Fruit fly (Drosophila melanogaster) whole organism, prepupa: ENCODE measurements around the gene Atac2.

ENCODE experiments used
- Blimp-1 ChIP-seq: fragments of 200-800 bp; sonication (Bioruptor generic); optimal IDR thresholded peaks from 3 replicates; lab custom pipeline; 2017; ENCODE audit warnings: missing biosample characterization, missing genetic modification characterization, mild to moderate bottlenecking, moderate library complexity, missing genetic modification reagents
- CG10631 ChIP-seq: fragments of 200-800 bp; sonication (Bioruptor generic); optimal IDR thresholded peaks from 2 replicates; lab custom pipeline; 2016; ENCODE audit warnings: missing biosample characterization, missing genetic modification characterization
- CG10669 ChIP-seq: fragments of 200-800 bp; sonication (Bioruptor generic); optimal IDR thresholded peaks from 3 replicates; lab custom pipeline; 2018; ENCODE audit warnings: missing biosample characterization, mild to moderate bottlenecking, missing genetic modification characterization, moderate library complexity
- CG11294 ChIP-seq: fragments of 200-800 bp; sonication (Bioruptor generic); IDR thresholded peaks from 2 replicates; pipeline ENCODE4 v1.3.6; 2022; ENCODE audit warnings: missing biosample characterization, missing genetic modification characterization
- CG11762 ChIP-seq: fragments of 200-800 bp; sonication (Bioruptor generic); optimal IDR thresholded peaks from 3 replicates; lab custom pipeline; 2016; ENCODE audit warnings: missing biosample characterization, missing genetic modification characterization; ENCODE audit not compliant: insufficient read depth
- CG11902 ChIP-seq: fragments of 200-800 bp; sonication (Bioruptor generic); optimal IDR thresholded peaks from 3 replicates; lab custom pipeline; 2016; ENCODE audit warnings: missing biosample characterization, missing genetic modification characterization
- CG15336 ChIP-seq: fragments of 200-800 bp; sonication (Bioruptor generic); IDR thresholded peaks from 2 replicates; pipeline ENCODE4 v1.3.6; 2022; ENCODE audit warnings: missing biosample characterization, missing genetic modification characterization
- CG1621 ChIP-seq: fragments of 200-800 bp; sonication (Bioruptor generic); optimal IDR thresholded peaks from 3 replicates; lab custom pipeline; 2018; ENCODE audit warnings: missing biosample characterization, mild to moderate bottlenecking, missing genetic modification characterization
- CG16779 ChIP-seq: fragments of 200-800 bp; sonication (Bioruptor generic); optimal IDR thresholded peaks from 3 replicates; lab custom pipeline; 2017; ENCODE audit warnings: missing biosample characterization, mild to moderate bottlenecking, missing genetic modification characterization
- CG3032 ChIP-seq: fragments of 200-800 bp; optimal IDR thresholded peaks from 2 replicates; lab custom pipeline; 2019; ENCODE audit warnings: missing biosample characterization, mild to moderate bottlenecking, missing genetic modification characterization, moderate library complexity
- CG31627 ChIP-seq: fragments of 200-800 bp; sonication (Bioruptor generic); optimal IDR thresholded peaks from 3 replicates; lab custom pipeline; 2016; ENCODE audit warnings: missing biosample characterization, missing genetic modification characterization
- CG3919 ChIP-seq: fragments of 200-800 bp; sonication (Bioruptor generic); optimal IDR thresholded peaks from 3 replicates; lab custom pipeline; 2016; ENCODE audit warnings: missing biosample characterization, missing genetic modification characterization
- CG6276 ChIP-seq: fragments of 200-800 bp; sonication (Bioruptor generic); optimal IDR thresholded peaks from 2 replicates; lab custom pipeline; 2017; ENCODE audit warnings: missing biosample characterization, mild to moderate bottlenecking, missing genetic modification characterization
- CG6808 ChIP-seq: fragments of 200-800 bp; sonication (Bioruptor generic); optimal IDR thresholded peaks from 3 replicates; lab custom pipeline; 2017; ENCODE audit warnings: missing biosample characterization, missing genetic modification characterization, mild to moderate bottlenecking, moderate library complexity, missing genetic modification reagents
- CG6854 ChIP-seq: fragments of 200-800 bp; sonication (Bioruptor generic); optimal IDR thresholded peaks from 2 replicates; lab custom pipeline; 2017; ENCODE audit warnings: missing biosample characterization, mild to moderate bottlenecking, missing genetic modification characterization
- CG7368 ChIP-seq: fragments of 200-800 bp; sonication (Bioruptor generic); optimal IDR thresholded peaks from 3 replicates; lab custom pipeline; 2016; ENCODE audit warnings: missing biosample characterization, missing genetic modification characterization
- CG8119 ChIP-seq: fragments of 200-800 bp; sonication (Bioruptor generic); IDR thresholded peaks from 3 replicates; pipeline ENCODE4 v1.3.6; 2022; ENCODE audit warnings: missing biosample characterization, missing genetic modification characterization
- CG8632 ChIP-seq: fragments of 200-800 bp; sonication (Bioruptor generic); optimal IDR thresholded peaks from 3 replicates; lab custom pipeline; 2016; ENCODE audit warnings: missing biosample characterization, missing genetic modification characterization
- CG9139 ChIP-seq: fragments of 200-800 bp; sonication (Bioruptor generic); optimal IDR thresholded peaks from 3 replicates; lab custom pipeline; 2017; ENCODE audit warnings: missing biosample characterization, mild to moderate bottlenecking, missing genetic modification characterization
- Eip75B ChIP-seq: fragments of 200-800 bp; sonication (Bioruptor generic); optimal IDR thresholded peaks from 3 replicates; lab custom pipeline; 2016; ENCODE audit warnings: missing biosample characterization, missing genetic modification characterization
- Eip78C ChIP-seq: fragments of 200-800 bp; sonication (Bioruptor generic); peaks from one replicate; lab custom pipeline; 2016; ENCODE audit warnings: missing biosample characterization, missing genetic modification characterization
- Eip93F ChIP-seq: fragments of 200-800 bp; sonication (Bioruptor generic); optimal IDR thresholded peaks from 2 replicates; lab custom pipeline; 2016; ENCODE audit warnings: missing biosample characterization, mild to moderate bottlenecking, missing genetic modification characterization
- Ets21C ChIP-seq: fragments of 200-800 bp; sonication (Bioruptor generic); optimal IDR thresholded peaks from 3 replicates; lab custom pipeline; 2016; ENCODE audit warnings: missing biosample characterization, missing genetic modification characterization
- Ets96B ChIP-seq: fragments of 200-800 bp; optimal IDR thresholded peaks from 2 replicates; lab custom pipeline; 2019; ENCODE audit warnings: missing biosample characterization, mild to moderate bottlenecking, missing genetic modification characterization, moderate library complexity
- Gug ChIP-seq: fragments of 200-800 bp; sonication (Bioruptor generic); IDR thresholded peaks from 2 replicates; pipeline ENCODE4 v1.3.6; 2022; ENCODE audit warnings: missing biosample characterization, missing genetic modification characterization
- Hr39 ChIP-seq: fragments of 200-800 bp; sonication (Bioruptor generic); optimal IDR thresholded peaks from 2 replicates; lab custom pipeline; 2016; ENCODE audit warnings: missing biosample characterization, missing genetic modification characterization
- Met ChIP-seq: fragments of 200-800 bp; sonication (Bioruptor generic); optimal IDR thresholded peaks from 3 replicates; lab custom pipeline; 2016; ENCODE audit warnings: missing biosample characterization, missing genetic modification characterization
- Smox ChIP-seq: fragments of 200-800 bp; sonication (Bioruptor generic); optimal IDR thresholded peaks from 3 replicates; lab custom pipeline; 2016; ENCODE audit warnings: missing biosample characterization, missing genetic modification characterization
- Sox102F ChIP-seq: fragments of 200-800 bp; sonication (Bioruptor generic); optimal IDR thresholded peaks from 2 replicates; lab custom pipeline; 2016; ENCODE audit warnings: missing biosample characterization, mild to moderate bottlenecking, missing genetic modification characterization
- Sox14 ChIP-seq: fragments of 200-800 bp; sonication (Bioruptor generic); optimal IDR thresholded peaks from 3 replicates; lab custom pipeline; 2016; ENCODE audit warnings: missing biosample characterization, missing genetic modification characterization
- acj6 ChIP-seq: fragments of 200-800 bp; sonication (Bioruptor generic); optimal IDR thresholded peaks from 3 replicates; lab custom pipeline; 2016; ENCODE audit warnings: missing biosample characterization, missing genetic modification characterization
- cyc ChIP-seq: fragments of 200-800 bp; sonication (Bioruptor generic); optimal IDR thresholded peaks from 3 replicates; lab custom pipeline; 2016; ENCODE audit warnings: missing biosample characterization, missing genetic modification characterization
- dsx ChIP-seq: fragments of 200-800 bp; optimal IDR thresholded peaks from 3 replicates; lab custom pipeline; 2019; ENCODE audit warnings: missing biosample characterization, mild to moderate bottlenecking, missing genetic modification characterization, moderate library complexity; ENCODE audit not compliant: poor library complexity, severe bottlenecking
- esn ChIP-seq: fragments of 200-800 bp; sonication (Bioruptor generic); optimal IDR thresholded peaks from 2 replicates; lab custom pipeline; 2016; ENCODE audit warnings: missing biosample characterization, mild to moderate bottlenecking, missing genetic modification characterization, moderate library complexity
- fd59A ChIP-seq: fragments of 200-800 bp; sonication (Bioruptor generic); optimal IDR thresholded peaks from 2 replicates; lab custom pipeline; 2017; ENCODE audit warnings: missing biosample characterization, mild to moderate bottlenecking, missing genetic modification characterization, missing genetic modification reagents
- fd85E ChIP-seq: fragments of 200-800 bp; sonication (Bioruptor generic); optimal IDR thresholded peaks from 3 replicates; lab custom pipeline; 2016; ENCODE audit warnings: missing biosample characterization, missing genetic modification characterization
- fkh ChIP-seq: fragments of 200-800 bp; sonication (Bioruptor generic); optimal IDR thresholded peaks from 3 replicates; lab custom pipeline; 2017; ENCODE audit warnings: missing biosample characterization, mild to moderate bottlenecking, missing genetic modification characterization, moderate library complexity
- net ChIP-seq: fragments of 200-800 bp; sonication (Bioruptor generic); optimal IDR thresholded peaks from 3 replicates; lab custom pipeline; 2016; ENCODE audit warnings: missing biosample characterization, missing genetic modification characterization
- ss ChIP-seq, 2 experiments: fragments of 200-800 bp; sonication (Bioruptor generic); optimal IDR thresholded peaks; 2 replicates in 1 of 2; 3 replicates in 1 of 2; lab custom pipeline; 2017 to 2018; ENCODE audit warnings: mild to moderate bottlenecking in 2 of 2, missing biosample characterization in 2 of 2, missing genetic modification characterization in 2 of 2, moderate library complexity in 1 of 2
- svp ChIP-seq: fragments of 200-800 bp; sonication (Bioruptor generic); peaks from one replicate; lab custom pipeline; 2016; ENCODE audit warnings: missing biosample characterization, missing genetic modification characterization
- topi ChIP-seq: fragments of 200-800 bp; sonication (Bioruptor generic); optimal IDR thresholded peaks from 3 replicates; lab custom pipeline; 2016; ENCODE audit warnings: missing biosample characterization, missing genetic modification characterization
- vri ChIP-seq: fragments of 200-800 bp; sonication (Bioruptor generic); optimal IDR thresholded peaks from 3 replicates; lab custom pipeline; 2016; ENCODE audit warnings: missing biosample characterization, mild to moderate bottlenecking, missing genetic modification characterization

The Atac2 gene

DNA sequence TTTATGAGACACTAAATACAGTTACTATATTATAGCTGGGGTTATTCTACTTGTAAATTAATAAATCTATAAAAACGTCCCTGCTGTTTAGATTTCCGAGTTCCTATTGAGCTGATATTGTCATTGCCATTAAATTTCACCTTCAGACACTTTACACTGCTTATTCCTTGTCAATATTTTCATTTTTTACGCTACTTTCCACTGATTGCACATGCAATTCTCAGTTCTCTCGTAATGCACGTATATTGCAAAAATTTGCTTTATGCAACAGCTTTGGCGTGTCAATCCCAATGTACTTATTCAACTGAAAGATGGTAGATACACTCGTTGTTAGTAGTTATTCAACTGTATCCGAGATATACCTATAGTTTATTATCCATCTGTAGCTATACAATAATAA, 20.3 kb upstream of the Atac2 start:
- TF ChIP-seq Ets21C (GFP tag; lab: Kevin White, UChicago) (no peak), fkh (GFP tag; lab: Kevin White, UChicago) (no peak), esn (GFP tag; lab: Kevin White, UChicago) (no peak), Blimp-1 (GFP tag; lab: Kevin White, UChicago) (no peak), CG16779 (no peak), fd59A (GFP tag; lab: Kevin White, UChicago) (no peak), CG1621 (tag; lab: Kevin White, UChicago) (no peak), ss (GFP tag; optimal IDR thresholded peaks at IDR 0.05; lab: Kevin White, UChicago) (no peak), CG15336 (GFP tag; lab: Robert Waterston, UW) (no peak), Hr39 (GFP tag; lab: Kevin White, UChicago) (no peak), CG3919 (GFP tag; lab: Kevin White, UChicago) (no peak)

DNA sequence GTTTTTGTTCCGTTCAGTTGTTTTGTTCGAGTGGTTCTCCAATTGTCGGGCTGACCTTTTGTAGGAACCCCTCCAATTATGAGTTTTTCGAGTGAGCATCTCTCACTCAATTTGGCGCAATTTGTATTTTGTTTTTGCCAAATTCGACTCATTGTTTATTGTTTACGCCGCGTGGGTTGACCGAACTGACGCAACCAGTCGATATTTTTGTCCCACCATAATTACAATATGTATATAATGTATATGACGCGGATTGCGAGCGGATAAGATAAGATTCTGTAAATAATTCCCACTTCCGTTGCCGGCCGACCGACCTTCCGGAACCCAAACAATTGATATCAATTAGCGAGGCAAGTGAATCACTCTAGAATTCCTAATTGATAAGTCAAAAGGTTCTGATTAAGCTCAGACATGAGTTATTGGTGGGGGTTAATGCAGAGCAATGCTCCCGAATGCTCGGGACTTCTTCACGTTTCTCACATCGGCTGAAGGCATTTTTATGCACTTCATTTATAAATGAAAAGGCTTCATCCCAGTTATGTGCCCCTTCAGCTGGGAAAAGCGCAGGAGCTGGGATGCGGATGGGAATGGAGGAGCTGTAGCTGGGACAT, 18.7 kb upstream of the Atac2 start:
- TF ChIP-seq CG31627 (GFP tag; lab: Kevin White, UChicago) = no peak
- TF ChIP-seq Eip93F (GFP tag; lab: Kevin White, UChicago) = peak; percentile 49
- TF ChIP-seq svp (GFP tag; lab: Kevin White, UChicago) = peak; percentile 85
- no peak for TF ChIP-seq Gug (GFP tag; lab: Robert Waterston, UW)
- no peak for TF ChIP-seq ss (GFP tag; optimal IDR thresholded peaks at IDR 0.05; lab: Kevin White, UChicago)
- TF ChIP-seq dsx (GFP tag; lab: Kevin White, UChicago) = no peak
- peak; percentile 73 for TF ChIP-seq vri (GFP tag; lab: Kevin White, UChicago)

DNA sequence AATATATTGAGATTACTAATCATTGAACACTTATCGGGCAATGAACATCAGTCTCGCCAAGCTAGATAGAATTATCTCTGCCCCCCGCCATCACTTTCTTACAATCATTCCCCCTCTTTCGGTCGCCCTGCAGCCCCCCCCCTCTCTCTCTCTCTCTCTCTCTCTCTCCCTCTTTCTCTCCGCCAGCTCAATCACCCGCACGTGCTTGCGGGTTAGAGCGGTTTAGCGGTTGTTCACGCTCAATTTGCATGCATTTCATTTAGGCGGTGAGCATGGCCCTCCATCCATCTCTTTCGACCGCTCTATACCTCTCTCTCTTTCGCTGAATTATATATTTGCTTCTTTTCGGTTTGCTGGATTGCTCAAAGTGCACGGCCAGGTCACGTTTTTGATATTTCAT, 17.1 kb upstream of the Atac2 start:
- TF ChIP-seq fkh (GFP tag; lab: Kevin White, UChicago) (no peak), Smox (GFP tag; lab: Kevin White, UChicago) (no peak), CG31627 (GFP tag; lab: Kevin White, UChicago) (no peak), svp (GFP tag; lab: Kevin White, UChicago) (peak; percentile 84), CG11762 (no peak), Met (no peak), Eip78C (GFP tag; lab: Kevin White, UChicago) (peak; percentile 38), acj6 (no peak)

DNA sequence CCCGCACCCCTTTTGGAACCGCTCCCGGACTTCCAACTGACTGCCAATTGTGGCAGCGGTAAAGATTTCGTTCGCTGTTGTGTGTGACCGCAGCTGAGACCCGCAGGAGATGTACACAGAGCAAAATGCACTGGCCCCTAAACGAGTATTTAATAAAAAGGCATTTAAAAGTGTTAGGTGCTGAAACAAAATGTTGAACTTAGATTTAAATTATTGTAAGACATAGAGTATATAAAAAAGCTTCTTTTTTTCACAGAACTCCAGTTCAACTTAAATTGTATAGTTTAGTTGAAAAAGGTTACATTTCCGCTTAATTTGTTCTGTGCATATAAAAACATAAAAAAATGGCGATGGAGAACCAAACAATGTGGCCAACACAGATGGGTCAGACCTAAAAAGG, 16.1 kb upstream of the Atac2 start:
- peak; percentile 43 for TF ChIP-seq Smox (GFP tag; lab: Kevin White, UChicago)
- TF ChIP-seq CG11902 (GFP tag; lab: Kevin White, UChicago) = no peak
- TF ChIP-seq Sox14 (GFP tag; lab: Kevin White, UChicago) = peak; percentile 64
- peak; percentile 51 for TF ChIP-seq topi (GFP tag; lab: Kevin White, UChicago)
- no peak for TF ChIP-seq Blimp-1 (GFP tag; lab: Kevin White, UChicago)
- TF ChIP-seq CG11294 (GFP tag; lab: Robert Waterston, UW) = peak; percentile 43
- peak; percentile 28 for TF ChIP-seq CG3032 (tag; lab: Kevin White, UChicago)
- peak; percentile 22 for TF ChIP-seq CG8632 (GFP tag; lab: Kevin White, UChicago)
- peak; percentile 89 for TF ChIP-seq CG8119 (GFP tag; lab: Robert Waterston, UW)
- TF ChIP-seq fkh (GFP tag; lab: Kevin White, UChicago) = no peak
- TF ChIP-seq acj6 = peak; percentile 75
- TF ChIP-seq CG3919 (GFP tag; lab: Kevin White, UChicago) = peak; percentile 62
- TF ChIP-seq CG10631 (GFP tag; lab: Kevin White, UChicago) = peak; percentile 58
- peak; percentile 64 for TF ChIP-seq CG31627 (GFP tag; lab: Kevin White, UChicago)
- TF ChIP-seq CG10669 (GFP tag; lab: Kevin White, UChicago) = peak; percentile 46
- no peak for TF ChIP-seq fd59A (GFP tag; lab: Kevin White, UChicago)
- no peak for TF ChIP-seq fd85E
- TF ChIP-seq CG6854 (GFP tag; lab: Kevin White, UChicago) = peak; percentile 45
- no peak for TF ChIP-seq Eip93F (GFP tag; lab: Kevin White, UChicago)
- TF ChIP-seq CG1621 (tag; lab: Kevin White, UChicago) = peak; percentile 10
- no peak for TF ChIP-seq CG9139 (GFP tag; lab: Kevin White, UChicago)
- peak; percentile 47 for TF ChIP-seq cyc (GFP tag; lab: Kevin White, UChicago)
- TF ChIP-seq Sox102F = peak; percentile 69
- TF ChIP-seq net = peak; percentile 32
- TF ChIP-seq Eip75B (GFP tag; lab: Kevin White, UChicago) = peak; percentile 77
- TF ChIP-seq dsx (GFP tag; lab: Kevin White, UChicago) = peak; percentile 10
- TF ChIP-seq Ets96B (tag; lab: Kevin White, UChicago) = peak; percentile 59
- TF ChIP-seq CG6276 (GFP tag; lab: Kevin White, UChicago) = peak; percentile 73
- TF ChIP-seq CG7368 (GFP tag; lab: Kevin White, UChicago) = peak; percentile 36
- TF ChIP-seq CG11762 = peak; percentile 37
- peak; percentile 53 for TF ChIP-seq CG6808 (GFP tag; lab: Kevin White, UChicago)
- peak; percentile 66 for TF ChIP-seq vri (GFP tag; lab: Kevin White, UChicago)
